In the genomic region with DNA sequence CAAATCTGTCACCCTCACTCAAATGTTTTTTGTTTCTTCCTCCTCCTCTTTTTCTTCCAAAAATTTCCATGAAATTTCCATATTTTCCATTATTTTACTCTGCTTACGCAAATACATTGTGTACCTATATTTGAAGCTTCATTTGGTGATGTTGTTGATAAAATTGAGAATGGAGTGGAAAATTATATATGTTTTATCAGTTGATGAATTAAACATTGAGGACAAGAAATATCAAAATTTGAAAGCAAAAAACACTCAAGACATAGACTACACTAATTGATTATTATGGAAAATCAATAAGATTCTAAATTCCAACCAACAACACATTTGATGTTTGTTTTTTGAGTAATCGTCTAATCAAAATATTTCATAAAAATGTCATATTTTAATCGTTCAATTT, we compare ENCODE assay signal across 5 worm cellular contexts.
TF ChIP-seq lines count a peak whose summit lies in the region.

No protein-coding gene starts in this region.

TF ChIP-seq in whole organism, L1 larva, 84 proteins besides CTCF, POLR2A, EP300 and RAD21:
- TF ChIP-seq grh-1 (GFP tag; IDR thresholded peaks at IDR 0.05; lab: Robert Waterston, UW) (no peak), ces-1 (GFP tag; optimal IDR thresholded peaks at IDR 0.05; lab: Kevin White, UChicago) (no peak), Y116A8C.19 (tag; optimal IDR thresholded peaks at IDR 0.05; lab: Kevin White, UChicago; ENCODE audit: borderline replicate concordance) (no peak), elt-2 (tag; optimal IDR thresholded peaks at IDR 0.05; lab: Kevin White, UChicago) (peak; percentile 44), lin-35 (GFP tag; optimal IDR thresholded peaks at IDR 0.05; lab: Kevin White, UChicago) (peak in 1 of 2 experiments; percentile 20)

TF ChIP-seq in whole organism, L2 larva, 48 proteins besides CTCF, POLR2A, EP300 and RAD21:
- TF ChIP-seq Y55F3AM.14 (GFP tag; optimal IDR thresholded peaks at IDR 0.05; lab: Kevin White, UChicago) (no peak), fos-1 (tag; optimal IDR thresholded peaks at IDR 0.05; lab: Kevin White, UChicago) (peak; percentile 63)

TF ChIP-seq in whole organism, L3 larva, 47 proteins besides CTCF, POLR2A, EP300 and RAD21:
- TF ChIP-seq unc-62 (GFP tag; optimal IDR thresholded peaks at IDR 0.05; lab: Kevin White, UChicago), result no peak
- TF ChIP-seq pqm-1 (tag; optimal IDR thresholded peaks at IDR 0.05; lab: Kevin White, UChicago), result peak; percentile 21
- TF ChIP-seq pha-4 (tag; optimal IDR thresholded peaks at IDR 0.05; lab: Kevin White, UChicago), result peak; percentile 92
- no peak for TF ChIP-seq elt-1 (tag; optimal IDR thresholded peaks at IDR 0.05; lab: Kevin White, UChicago)
- peak; percentile 69 for TF ChIP-seq elt-2 (tag; optimal IDR thresholded peaks at IDR 0.05; lab: Kevin White, UChicago)

TF ChIP-seq in whole organism, L4 larva, 104 proteins besides CTCF, POLR2A, EP300 and RAD21:
- TF ChIP-seq aha-1 (tag; lab: Kevin White, UChicago), result peak; percentile 51
- no peak for TF ChIP-seq ZK337.2 (GFP tag; IDR thresholded peaks at IDR 0.05; lab: Robert Waterston, UW)
- no peak for TF ChIP-seq F49E8.2 (tag; optimal IDR thresholded peaks at IDR 0.05; lab: Kevin White, UChicago; ENCODE audit: borderline replicate concordance)
- TF ChIP-seq ceh-62 (tag; optimal IDR thresholded peaks at IDR 0.05; lab: Kevin White, UChicago), result no peak
- peak; percentile 33 for TF ChIP-seq hlh-11 (tag; optimal IDR thresholded peaks at IDR 0.05; lab: Kevin White, UChicago)
- TF ChIP-seq ztf-7 (tag; optimal IDR thresholded peaks at IDR 0.05; lab: Kevin White, UChicago), result peak; percentile 6
- no peak for TF ChIP-seq lin-15B (tag; optimal IDR thresholded peaks at IDR 0.05; lab: Kevin White, UChicago)
- TF ChIP-seq daf-8 (GFP tag; IDR thresholded peaks at IDR 0.05; lab: Robert Waterston, UW), result no peak
- TF ChIP-seq daf-12 (tag; optimal IDR thresholded peaks at IDR 0.05; lab: Kevin White, UChicago), result no peak
- no peak for TF ChIP-seq tra-1 (GFP tag; IDR thresholded peaks at IDR 0.05; lab: Robert Waterston, UW)
- 0 out of 2 replicates have a peak, but pooled peaks have one; percentile 37 for TF ChIP-seq php-3 (GFP tag; IDR thresholded peaks at IDR 0.05; lab: Robert Waterston, UW)
- TF ChIP-seq daf-16 (GFP tag; optimal IDR thresholded peaks at IDR 0.05; lab: Kevin White, UChicago), result no peak
- TF ChIP-seq daf-16 (tag; optimal IDR thresholded peaks at IDR 0.05; lab: Kevin White, UChicago), result peak; percentile 96
- no peak for TF ChIP-seq ces-1 (GFP tag; optimal IDR thresholded peaks at IDR 0.05; lab: Kevin White, UChicago)
- no peak for TF ChIP-seq dmd-9 (GFP tag; IDR thresholded peaks at IDR 0.05; lab: Robert Waterston, UW)
- no peak for TF ChIP-seq F26F4.8 (GFP tag; conservative IDR thresholded peaks at IDR 0.05; lab: Robert Waterston, UW)
- TF ChIP-seq jun-1 (tag; optimal IDR thresholded peaks at IDR 0.05; lab: Kevin White, UChicago), result no peak
- TF ChIP-seq T20F7.1 (GFP tag; optimal IDR thresholded peaks at IDR 0.05; lab: Kevin White, UChicago), result no peak
- TF ChIP-seq lin-13 (GFP tag; optimal IDR thresholded peaks at IDR 0.05; lab: Kevin White, UChicago), result no peak
- TF ChIP-seq dve-1 (tag; optimal IDR thresholded peaks at IDR 0.05; lab: Kevin White, UChicago; ENCODE audit: insufficient read depth), result peak; percentile 70
- peak; percentile 34 for TF ChIP-seq nhr-77 (tag; optimal IDR thresholded peaks at IDR 0.05; lab: Kevin White, UChicago)
- no peak for TF ChIP-seq dpl-1 (GFP tag; optimal IDR thresholded peaks at IDR 0.05; lab: Kevin White, UChicago)
- TF ChIP-seq lim-7 (GFP tag; IDR thresholded peaks at IDR 0.05; lab: Robert Waterston, UW), result no peak
- peak in 1 of 2 experiments; percentile 38 for TF ChIP-seq unc-62 (GFP tag; optimal IDR thresholded peaks at IDR 0.05 in 1 of 2; lab: Kevin White, UChicago)
- TF ChIP-seq unc-62 (tag; optimal IDR thresholded peaks at IDR 0.05; lab: Kevin White, UChicago), result no peak
- TF ChIP-seq nhr-28 (tag; optimal IDR thresholded peaks at IDR 0.05; lab: Kevin White, UChicago), result peak; percentile 51
- no peak for TF ChIP-seq hif-1 (tag; optimal IDR thresholded peaks at IDR 0.05; lab: Kevin White, UChicago)
- no peak for TF ChIP-seq ZK546.5 (tag; optimal IDR thresholded peaks at IDR 0.05; lab: Kevin White, UChicago)
- no peak for TF ChIP-seq lin-38 (GFP tag; IDR thresholded peaks at IDR 0.05; lab: Robert Waterston, UW)
- peak; percentile 28 for TF ChIP-seq mep-1 (tag; optimal IDR thresholded peaks at IDR 0.05; lab: Kevin White, UChicago)
- TF ChIP-seq ceh-82 (tag; optimal IDR thresholded peaks at IDR 0.05; lab: Kevin White, UChicago), result no peak
- TF ChIP-seq mes-2 (tag; optimal IDR thresholded peaks at IDR 0.05; lab: Kevin White, UChicago; ENCODE audit: poor library complexity, severe bottlenecking), result no peak
- TF ChIP-seq Y105C5A.15 (GFP tag; IDR thresholded peaks at IDR 0.05; lab: Robert Waterston, UW), result no peak
- TF ChIP-seq dmd-6 (GFP tag; IDR thresholded peaks at IDR 0.05; lab: Robert Waterston, UW), result 0 out of 2 replicates have a peak, but pooled peaks have one; percentile 8
- TF ChIP-seq lsy-2 (tag; optimal IDR thresholded peaks at IDR 0.05; lab: Kevin White, UChicago), result no peak
- no peak for TF ChIP-seq zfp-2 (tag; optimal IDR thresholded peaks at IDR 0.05; lab: Kevin White, UChicago)

TF ChIP-seq in whole organism, young adult, 124 proteins besides CTCF, POLR2A, EP300 and RAD21:
- no peak for TF ChIP-seq F52B5.7 (tag; optimal IDR thresholded peaks at IDR 0.05; lab: Kevin White, UChicago)
- no peak for TF ChIP-seq lsy-27 (tag; optimal IDR thresholded peaks at IDR 0.05; lab: Kevin White, UChicago; ENCODE audit: borderline replicate concordance, insufficient read depth)
- TF ChIP-seq zfh-2 (GFP tag; conservative IDR thresholded peaks at IDR 0.05; lab: Robert Waterston, UW), result no peak
- peak; percentile 36 for TF ChIP-seq nhr-80 (tag; optimal IDR thresholded peaks at IDR 0.05; lab: Kevin White, UChicago)
- TF ChIP-seq die-1 (tag; optimal IDR thresholded peaks at IDR 0.05; lab: Kevin White, UChicago), result no peak
